Worm (Caenorhabditis elegans) whole organism, dauer: Measurements from ENCODE around the gene ttr-31.

Experiments
- unc-62 ChIP-seq: sonication (generic microtip); optimal IDR thresholded peaks from 2 replicates; lab custom pipeline; 2017; ENCODE audit warnings: missing biosample characterization, missing genetic modification reagents, missing genetic modification characterization

The ttr-31 gene

DNA sequence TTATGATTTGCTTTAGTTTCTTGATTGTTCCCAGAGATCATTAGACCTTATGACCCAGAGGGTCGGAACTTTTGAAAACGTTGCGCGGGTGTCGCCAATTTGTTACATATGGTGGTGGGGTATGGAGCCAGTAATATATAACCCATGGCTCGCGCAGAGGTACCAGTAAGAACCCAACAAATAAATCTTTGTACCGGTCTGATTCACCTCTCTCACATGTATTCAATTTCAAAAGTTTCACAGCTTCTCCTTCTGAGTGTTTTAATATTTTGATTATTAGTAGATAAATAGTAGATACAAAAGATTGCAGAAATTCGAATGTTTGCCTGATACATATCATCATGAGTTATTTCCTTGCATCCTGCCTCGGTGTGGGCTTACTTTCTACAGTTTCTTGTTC lies 7.2 kb upstream of the ttr-31 start, which contains the start of gene egl-15:
TSS of gene egl-15 (plus strand) at position 301 of the 400 bp plus-strand sequence.
- no peak for TF ChIP-seq unc-62 (GFP tag; lab: Kevin White, UChicago)

DNA sequence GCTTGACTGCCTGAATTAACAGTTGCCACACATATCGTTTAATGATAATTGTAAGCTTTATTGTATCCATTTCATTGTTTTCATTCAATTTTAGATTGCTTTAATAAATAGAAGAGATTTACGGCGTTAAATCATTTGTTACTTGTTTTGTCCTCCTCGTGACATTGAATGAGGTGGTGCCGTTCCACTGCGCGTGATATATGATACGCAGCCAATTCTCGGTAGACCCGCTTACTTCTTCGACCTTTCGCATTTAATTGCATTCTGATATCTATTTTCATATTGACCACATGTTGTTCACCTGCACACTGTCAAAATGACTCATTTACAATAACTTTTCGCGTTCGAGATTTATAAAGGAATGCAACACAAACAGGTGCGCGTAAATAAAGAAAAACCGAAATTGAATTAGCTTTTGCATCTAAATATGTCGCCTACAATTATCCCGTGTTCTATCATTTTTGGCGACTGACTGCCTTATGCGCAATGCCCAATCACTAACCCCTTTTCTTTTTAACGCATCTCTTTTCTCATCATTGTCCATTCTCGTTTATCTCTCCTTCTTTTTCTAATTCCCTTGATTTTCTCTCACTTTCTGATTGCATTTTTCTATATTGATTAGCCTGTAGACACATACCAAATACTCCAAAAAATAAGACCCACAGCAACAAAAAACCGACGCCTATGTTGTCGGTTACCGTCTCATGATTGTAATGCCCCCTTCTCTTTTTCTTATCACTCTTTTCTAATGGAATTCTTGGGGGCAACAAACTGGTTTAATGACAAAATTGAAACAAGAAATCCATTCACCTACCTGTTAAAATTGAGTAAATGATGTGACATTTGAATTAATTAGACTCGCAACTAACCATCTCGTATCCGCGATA lies 5.8 kb upstream of the ttr-31 start:
- TF ChIP-seq unc-62 (GFP tag; lab: Kevin White, UChicago), result no peak

DNA sequence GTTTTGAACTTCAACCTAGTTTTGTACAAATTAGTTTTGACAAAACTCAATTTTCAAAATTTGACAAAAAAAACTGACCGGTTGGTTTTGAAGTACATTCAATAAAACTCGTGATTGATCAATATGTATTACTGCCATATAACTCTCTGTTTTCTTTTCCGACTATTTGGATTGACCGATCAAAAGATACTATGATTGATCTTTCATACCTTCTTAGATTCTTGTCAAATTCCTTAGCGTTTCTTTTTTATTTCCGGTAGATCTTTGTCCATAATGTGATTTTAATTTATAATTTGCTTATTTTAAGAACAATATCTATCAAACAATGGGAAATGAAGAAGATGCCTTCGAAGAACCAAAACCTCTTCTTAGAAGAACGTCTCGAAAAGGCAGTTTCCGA lies 3.5 kb upstream of the ttr-31 start, which contains the start of gene F58A3.3:
TSS of gene F58A3.3 (plus strand) at position 301 of the 400 bp plus-strand sequence.
- TF ChIP-seq unc-62 (GFP tag; lab: Kevin White, UChicago), result no peak

DNA sequence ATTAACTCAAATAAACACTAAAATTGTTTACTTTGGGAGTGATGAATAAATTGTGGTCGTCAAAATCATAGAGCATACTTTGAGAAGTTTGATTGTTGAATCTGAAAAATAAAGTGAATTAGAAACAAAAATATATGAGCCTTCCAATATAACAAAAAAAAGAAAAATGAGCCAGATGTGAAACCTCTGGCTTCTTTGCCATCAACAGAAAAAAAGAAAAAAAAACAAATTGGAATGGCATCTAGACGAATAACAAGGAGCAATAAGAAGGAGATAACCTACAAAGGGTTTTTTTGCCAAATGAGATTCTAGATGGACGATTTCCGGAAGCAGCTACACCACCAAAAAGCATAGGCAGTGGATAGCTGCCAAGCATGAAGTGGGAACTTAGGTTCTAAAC lies 1.7 kb upstream of the ttr-31 start, which contains the start of gene F58A3.4:
TSS of gene F58A3.4 (minus strand) at position 101 of the 400 bp plus-strand sequence.
- TF ChIP-seq unc-62 (GFP tag; lab: Kevin White, UChicago), result no peak

DNA sequence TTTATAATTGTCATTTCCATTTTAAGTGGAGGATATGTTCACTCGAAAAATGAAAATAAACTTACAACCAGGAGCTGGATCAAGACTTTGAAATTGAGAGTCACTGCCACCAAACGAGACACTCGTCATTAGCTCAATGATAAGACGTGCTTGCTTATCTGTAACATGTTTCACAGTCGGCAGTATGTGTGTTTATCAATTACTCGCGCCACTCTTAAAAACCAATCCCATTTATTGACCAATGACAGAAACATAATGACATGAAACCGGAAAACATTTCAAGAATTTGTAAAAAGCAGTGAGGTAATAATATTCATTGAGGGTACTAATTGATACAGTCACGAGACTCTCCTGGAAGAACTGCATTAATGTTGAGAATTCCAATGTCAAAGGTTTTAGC lies 802 bp downstream of the ttr-31 start, which contains the start of gene del-5:
TSS of gene del-5 (minus strand) at position 130 of the 400 bp plus-strand sequence.
- TF ChIP-seq unc-62 (GFP tag; lab: Kevin White, UChicago), result no peak

DNA sequence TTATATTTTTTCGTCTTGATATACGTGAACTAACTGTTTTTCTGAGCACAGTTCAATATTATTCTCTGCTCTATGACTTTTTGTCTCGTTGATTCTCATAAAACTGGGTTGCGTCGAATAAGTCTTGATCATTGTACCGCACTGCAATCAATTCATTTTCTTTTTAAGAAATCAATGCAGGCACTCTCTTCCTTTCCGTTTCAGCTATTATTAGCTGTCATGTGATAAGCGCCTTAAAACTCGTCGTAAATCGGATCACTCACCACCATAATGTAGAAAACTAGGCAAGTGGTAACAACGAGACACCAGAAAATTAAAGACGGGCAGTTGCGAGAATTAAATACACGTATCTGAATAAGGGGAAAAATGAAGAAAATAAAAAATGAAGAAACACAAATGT lies 1.5 kb downstream of the ttr-31 start:
- no peak for TF ChIP-seq unc-62 (GFP tag; lab: Kevin White, UChicago)

DNA sequence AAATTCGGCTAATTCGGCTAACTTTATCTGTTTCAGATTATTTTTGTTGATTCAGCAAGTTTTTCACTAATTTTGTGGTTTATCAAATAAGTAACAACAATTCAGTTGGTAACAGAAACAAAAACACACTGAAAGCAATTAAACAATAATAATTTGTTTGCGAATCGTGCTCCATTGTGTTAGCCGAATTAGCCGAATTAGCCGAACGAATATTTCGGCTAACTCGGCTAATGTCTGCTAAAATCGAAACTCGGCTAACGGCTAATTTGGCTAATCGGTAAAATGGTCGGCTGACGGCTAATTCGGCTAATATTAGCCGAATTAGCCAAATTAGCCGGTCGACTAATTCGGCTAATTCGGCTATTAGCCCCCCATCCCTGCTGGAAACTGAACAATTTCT lies 5.2 kb downstream of the ttr-31 start:
- TF ChIP-seq unc-62 (GFP tag; lab: Kevin White, UChicago), result no peak

DNA sequence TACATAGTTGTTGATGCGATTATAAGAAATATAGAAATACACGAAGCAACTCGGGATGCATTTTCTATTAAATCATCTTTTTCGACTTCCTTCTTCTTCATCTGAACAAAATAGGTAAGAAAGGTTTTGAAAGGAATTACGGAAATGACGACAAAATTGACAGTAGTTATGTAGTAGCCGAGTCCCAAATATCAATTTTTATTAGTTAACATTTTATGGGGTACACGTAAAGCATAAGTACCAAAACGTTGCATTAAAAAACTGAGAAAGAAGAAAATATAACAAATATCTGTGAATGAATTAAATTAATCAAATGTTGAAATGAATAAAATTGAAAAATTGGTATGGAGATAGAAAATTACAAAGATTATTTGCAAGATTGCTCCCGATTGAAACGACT lies 7.1 kb downstream of the ttr-31 start, which contains the start of gene col-177:
TSS of gene col-177 (minus strand) at position 101 of the 400 bp plus-strand sequence.
- TF ChIP-seq unc-62 (GFP tag; lab: Kevin White, UChicago), result no peak

DNA sequence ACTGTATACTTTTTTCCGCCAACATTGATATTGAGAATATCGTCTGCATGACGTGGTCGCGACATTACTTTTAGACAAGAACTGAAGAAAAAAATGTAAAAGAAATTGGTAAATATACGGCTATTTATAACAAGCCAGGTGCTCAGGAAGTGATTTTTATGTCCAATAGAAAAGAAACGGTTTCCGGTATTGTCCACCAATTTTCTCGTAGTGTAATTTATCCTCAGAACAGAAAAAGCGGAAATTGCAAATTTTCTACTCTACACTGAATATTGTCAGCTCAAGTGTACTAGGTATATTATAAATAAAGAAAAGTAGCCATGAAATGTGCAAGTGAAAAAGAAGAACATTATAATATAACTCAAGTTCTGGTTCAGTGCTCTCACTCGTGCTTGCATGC lies 9.7 kb downstream of the ttr-31 start, which contains the start of gene F59F3.6:
TSS of gene F59F3.6 (minus strand) at position 101 of the 400 bp plus-strand sequence.
- no peak for TF ChIP-seq unc-62 (GFP tag; lab: Kevin White, UChicago)

DNA sequence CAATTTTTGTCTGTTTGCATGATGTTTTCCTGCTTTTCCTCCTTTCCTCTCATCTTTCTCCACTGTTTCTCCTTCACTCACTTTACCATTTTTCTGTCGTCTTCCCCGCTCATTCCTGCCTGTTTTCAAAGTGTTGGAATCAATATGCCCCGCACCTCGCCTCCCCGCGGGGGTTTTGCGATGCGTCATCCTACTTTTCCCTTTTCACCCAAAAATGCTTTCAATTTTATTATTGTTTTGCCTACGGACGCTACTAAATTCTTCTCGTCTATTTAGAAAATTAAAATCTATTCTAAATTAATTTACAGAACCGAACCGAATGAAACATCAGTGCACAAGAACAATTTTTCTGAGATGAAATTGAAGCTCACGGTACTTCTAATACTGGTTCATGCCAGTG lies 16.7 kb downstream of the ttr-31 start, which contains the start of gene ver-3:
TSS of gene ver-3 (plus strand) at position 301 of the 400 bp plus-strand sequence.
- TF ChIP-seq unc-62 (GFP tag; lab: Kevin White, UChicago), result no peak

DNA sequence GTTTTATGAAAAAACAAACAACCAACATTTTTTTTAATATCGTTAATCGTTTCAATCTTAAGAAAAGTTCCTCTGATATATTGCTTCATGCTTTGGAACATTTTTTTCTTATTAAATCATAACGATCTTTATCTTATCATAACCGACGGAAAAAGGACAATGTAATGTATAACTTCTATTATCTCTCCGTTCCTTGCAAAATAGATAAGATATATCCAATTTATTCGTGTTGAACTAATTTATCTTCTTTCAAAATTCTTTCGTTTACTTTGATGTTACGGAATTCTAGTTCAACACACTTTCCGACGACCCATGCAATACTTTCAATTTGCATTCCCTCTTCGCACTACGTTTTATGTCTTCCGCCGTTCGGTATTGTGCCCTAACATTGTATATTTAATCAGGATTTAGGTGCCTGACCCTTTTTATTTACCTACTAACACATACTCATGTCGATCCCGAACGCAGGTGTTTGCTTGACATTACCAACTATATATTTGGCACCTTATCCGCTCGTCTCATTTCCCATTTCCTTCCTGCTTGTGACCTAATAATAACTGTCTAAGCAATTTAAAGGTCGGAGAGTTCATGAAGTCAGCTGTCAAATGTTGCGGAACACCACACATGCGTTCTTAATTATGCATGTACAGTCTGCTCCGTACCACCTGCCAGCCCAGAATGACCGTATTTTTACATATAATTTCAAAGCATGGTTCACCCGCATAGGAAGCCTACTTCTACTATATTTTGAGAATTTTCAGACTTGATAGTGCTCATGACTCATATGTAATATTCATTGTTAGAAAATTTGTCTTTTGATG lies 17.3 kb downstream of the ttr-31 start:
- TF ChIP-seq unc-62 (GFP tag; lab: Kevin White, UChicago), result no peak

DNA sequence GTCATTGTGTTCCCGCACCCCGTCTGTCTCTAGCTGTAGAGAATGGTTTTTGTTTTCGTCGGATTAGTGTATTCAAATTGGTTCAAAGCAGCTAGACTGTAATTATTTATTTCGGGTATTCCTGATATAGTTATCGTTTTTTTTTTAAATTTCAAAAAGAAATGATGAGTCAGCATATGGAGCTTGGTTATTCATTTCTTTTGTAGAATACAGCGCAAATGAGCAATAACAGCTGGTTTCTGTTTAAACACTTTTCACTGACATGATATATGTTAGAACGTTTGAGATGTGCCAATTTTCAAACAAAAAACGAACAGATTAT lies 18.0 kb downstream of the ttr-31 start:
- no peak for TF ChIP-seq unc-62 (GFP tag; lab: Kevin White, UChicago)

DNA sequence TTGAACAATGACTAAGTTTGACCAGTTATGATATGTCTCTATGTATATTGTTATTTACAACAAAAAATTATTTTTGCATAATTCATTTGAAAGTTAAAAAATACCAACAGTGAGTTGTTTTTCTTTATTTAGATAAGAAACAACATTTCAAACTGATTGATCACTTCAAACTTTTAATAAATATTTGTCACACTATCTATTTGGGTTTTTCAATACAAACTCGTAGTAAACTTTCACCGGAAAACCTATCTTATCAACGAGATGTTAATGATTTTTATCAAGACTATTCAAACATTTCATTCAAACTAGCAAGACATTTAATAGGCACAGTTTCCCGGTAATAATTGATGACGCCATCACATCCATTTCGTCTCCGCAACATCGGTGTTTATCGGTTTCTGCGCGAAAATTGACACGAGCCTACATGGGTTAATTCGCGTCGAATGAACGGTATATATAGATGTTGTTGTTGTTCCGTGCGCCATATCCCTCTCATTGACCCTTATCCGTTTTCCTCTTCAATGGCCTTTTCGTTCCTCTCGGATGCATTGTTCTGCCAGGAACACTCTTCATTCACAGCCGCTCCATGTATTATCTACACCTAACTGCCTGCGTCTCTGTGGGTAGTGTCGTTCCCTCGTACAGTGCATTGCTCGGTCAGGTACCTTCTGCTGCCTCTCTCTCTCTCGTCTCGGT lies 18.5 kb downstream of the ttr-31 start:
- no peak for TF ChIP-seq unc-62 (GFP tag; lab: Kevin White, UChicago)

DNA sequence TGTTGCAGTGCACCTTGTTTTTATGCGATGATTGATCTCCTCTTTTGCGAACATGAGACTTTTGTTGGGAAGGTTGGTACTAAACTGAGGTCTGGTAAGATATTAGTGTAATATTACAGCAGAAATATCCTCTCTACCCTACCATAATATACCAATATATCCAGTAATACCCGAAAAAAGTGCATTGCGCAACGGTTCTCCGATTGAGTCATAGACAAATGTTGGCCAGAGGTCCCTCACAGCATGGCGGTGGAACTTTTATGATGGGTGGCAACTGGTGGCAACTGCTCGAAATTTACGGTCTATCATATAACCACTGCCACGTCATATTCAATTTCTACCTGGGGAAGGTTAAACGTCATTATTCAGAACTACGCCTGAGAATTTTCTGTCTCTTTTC lies 19.6 kb downstream of the ttr-31 start:
- no peak for TF ChIP-seq unc-62 (GFP tag; lab: Kevin White, UChicago)

DNA sequence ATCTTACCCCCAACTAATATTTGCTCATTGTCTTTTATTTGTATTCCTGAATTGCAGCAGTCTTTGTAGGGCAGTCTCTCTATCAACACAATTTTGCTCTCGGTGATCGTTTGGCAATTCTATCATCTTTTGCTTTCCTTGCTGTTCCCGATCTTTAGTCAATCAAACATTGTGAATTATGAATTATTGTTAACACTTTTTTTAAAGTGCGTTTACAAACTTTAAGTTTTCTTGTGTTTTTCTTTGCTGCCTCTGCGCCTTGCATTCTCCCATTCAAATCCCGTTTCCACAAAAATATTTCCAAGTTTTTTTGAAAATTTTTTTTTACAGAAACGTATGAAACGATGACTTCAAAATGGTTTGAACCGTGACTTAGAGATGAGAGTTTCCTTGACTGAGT lies 26.8 kb downstream of the ttr-31 start, which contains the start of gene ver-4:
TSS of gene ver-4 (plus strand) at position 301 of the 400 bp plus-strand sequence.
- no peak for TF ChIP-seq unc-62 (GFP tag; lab: Kevin White, UChicago)
